Fruit fly (Drosophila melanogaster): ENCODE data around the gene CG14265.

CG14265 gene

DNA sequence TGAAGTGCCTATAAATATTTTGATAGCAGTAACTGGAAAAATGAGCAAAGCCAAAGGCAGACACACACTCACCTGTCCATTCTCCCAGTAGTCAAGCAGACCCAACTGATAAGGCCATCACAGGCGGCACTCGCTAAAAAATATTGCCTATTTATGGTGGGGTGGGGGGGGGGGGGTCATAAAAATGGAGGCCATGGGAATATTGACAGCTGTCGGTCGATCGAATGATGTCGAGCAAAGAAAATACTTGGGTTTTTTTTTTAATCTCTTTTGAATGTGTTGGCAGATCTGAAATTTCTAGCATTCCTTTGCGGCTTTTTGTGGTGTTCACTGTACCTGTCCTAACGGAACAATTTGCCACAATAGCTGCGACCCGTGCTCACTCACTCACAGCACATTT lies 37.1 kb upstream of the CG14265 start (continued):
- TF ChIP-seq CG31224 (GFP tag; IDR thresholded peaks at IDR 0.05) = 0 out of 2 replicates have a peak, but pooled peaks have one; percentile 36
- TF ChIP-seq Nf-YA (GFP tag; IDR thresholded peaks at IDR 0.05) = no peak
- TF ChIP-seq mam (GFP tag; optimal IDR thresholded peaks at IDR 0.05) = peak; percentile 15
- peak; percentile 46 for TF ChIP-seq CG13894 (tag; optimal IDR thresholded peaks at IDR 0.05)
- no peak for TF ChIP-seq lov (optimal IDR thresholded peaks at IDR 0.05)
- TF ChIP-seq lov (GFP tag; IDR thresholded peaks at IDR 0.05) = no peak
- 0 out of 2 replicates have a peak, but pooled peaks have one; percentile 22 for TF ChIP-seq Taf1 (GFP tag; IDR thresholded peaks at IDR 0.05)
- TF ChIP-seq CG11398 (GFP tag; optimal IDR thresholded peaks at IDR 0.05) = no peak
- no peak for TF ChIP-seq Sry-δ (GFP tag; optimal IDR thresholded peaks at IDR 0.05)
- TF ChIP-seq Dfd (GFP tag; optimal IDR thresholded peaks at IDR 0.05) = no peak
- peak; percentile 54 for TF ChIP-seq Meics (GFP tag; optimal IDR thresholded peaks at IDR 0.05)
- peak; percentile 67 for TF ChIP-seq slbo (GFP tag; IDR thresholded peaks at IDR 0.05)
- 0 out of 2 replicates have a peak, but pooled peaks have one; percentile 17 for TF ChIP-seq CG16779 (GFP tag; IDR thresholded peaks at IDR 0.05)
- TF ChIP-seq Fer1 (GFP tag; optimal IDR thresholded peaks at IDR 0.05) = peak; percentile 67
- TF ChIP-seq CG11504 (tag; optimal IDR thresholded peaks at IDR 0.05) = peak; percentile 37
- 0 out of 2 replicates have a peak, but pooled peaks have one; percentile 36 for TF ChIP-seq MBD-R2 (GFP tag; IDR thresholded peaks at IDR 0.05)
- peak; percentile 12; the same call in 1 of the 4 replicates for TF ChIP-seq Gug (GFP tag; IDR thresholded peaks at IDR 0.05)
- TF ChIP-seq Aef1 (GFP tag; IDR thresholded peaks at IDR 0.05) = 0 out of 3 replicates have a peak, but pooled peaks have one; percentile 19
- peak; percentile 58 for TF ChIP-seq CG2678 (tag; optimal IDR thresholded peaks at IDR 0.05)
- peak; percentile 68; the same call in 1 of the 3 replicates for TF ChIP-seq CG11456 (GFP tag; IDR thresholded peaks at IDR 0.05)
- no peak for TF ChIP-seq Atf3 (GFP tag; optimal IDR thresholded peaks at IDR 0.05)
- TF ChIP-seq sd (tag; optimal IDR thresholded peaks at IDR 0.05) = peak; percentile 15
- TF ChIP-seq CG43689 (GFP tag; IDR thresholded peaks at IDR 0.05) = no peak
- peak; percentile 14 for TF ChIP-seq CG13296 (GFP tag; optimal IDR thresholded peaks at IDR 0.05)
- TF ChIP-seq CG3281 (GFP tag; optimal IDR thresholded peaks at IDR 0.05) = peak; percentile 13
- no peak for TF ChIP-seq CG10431 (GFP tag; optimal IDR thresholded peaks at IDR 0.05)
- TF ChIP-seq pan (optimal IDR thresholded peaks at IDR 0.05) = no peak
- peak in 1 of 2 experiments; percentile 26 for TF ChIP-seq pan (GFP tag; optimal IDR thresholded peaks at IDR 0.05 in 1 of 2, IDR thresholded peaks at IDR 0.05 in 1 of 2)
- peak; percentile 37; the same call in 1 of the 2 replicates for TF ChIP-seq CG32532 (GFP tag; IDR thresholded peaks at IDR 0.05)
- TF ChIP-seq cwo (GFP tag; optimal IDR thresholded peaks at IDR 0.05) = peak; percentile 45
- no peak for TF ChIP-seq CTCF (GFP tag; optimal IDR thresholded peaks at IDR 0.05)
- peak; percentile 69 for TF ChIP-seq CG2120 (GFP tag; optimal IDR thresholded peaks at IDR 0.05)
- TF ChIP-seq lilli (GFP tag; optimal IDR thresholded peaks at IDR 0.05) = peak; percentile 30
- TF ChIP-seq CG11695 (GFP tag; IDR thresholded peaks at IDR 0.05) = 0 out of 3 replicates have a peak, but pooled peaks have one; percentile 35
- TF ChIP-seq sisA (GFP tag; IDR thresholded peaks at IDR 0.05) = peak; percentile 50
- TF ChIP-seq CG15514 (GFP tag; optimal IDR thresholded peaks at IDR 0.05) = peak; percentile 15
- peak; percentile 69; the same call in 2 of the 3 replicates for TF ChIP-seq Dbx (GFP tag; IDR thresholded peaks at IDR 0.05)
- no peak for TF ChIP-seq prd (optimal IDR thresholded peaks at IDR 0.05)
- TF ChIP-seq prd (GFP tag; IDR thresholded peaks at IDR 0.05) = peak; percentile 32; the same call in 2 of the 3 replicates
- 0 out of 2 replicates have a peak, but pooled peaks have one; percentile 34 for TF ChIP-seq CG3847 (GFP tag; IDR thresholded peaks at IDR 0.05)
- TF ChIP-seq lab (GFP tag; optimal IDR thresholded peaks at IDR 0.05) = peak; percentile 69
- no peak for TF ChIP-seq CG4820 (GFP tag; optimal IDR thresholded peaks at IDR 0.05)
- TF ChIP-seq lmd (GFP tag; IDR thresholded peaks at IDR 0.05) = peak; percentile 41; the same call in 1 of the 2 replicates
- peak; percentile 67; the same call in 2 of the 3 replicates for TF ChIP-seq dysf (GFP tag; IDR thresholded peaks at IDR 0.05)
- no peak for TF ChIP-seq CG6683 (GFP tag; optimal IDR thresholded peaks at IDR 0.05)
- peak; percentile 7 for TF ChIP-seq CG15269 (tag; optimal IDR thresholded peaks at IDR 0.05)
- TF ChIP-seq zfh2 (GFP tag; optimal IDR thresholded peaks at IDR 0.05) = peak; percentile 22
- no peak for TF ChIP-seq pzg (GFP tag; optimal IDR thresholded peaks at IDR 0.05)
- no peak for TF ChIP-seq sens-2 (GFP tag; IDR thresholded peaks at IDR 0.05)
- no peak for TF ChIP-seq HLH4C (GFP tag; IDR thresholded peaks at IDR 0.05; ENCODE audit: partially characterized antibody)
- TF ChIP-seq ssp (GFP tag; IDR thresholded peaks at IDR 0.05) = 0 out of 2 replicates have a peak, but pooled peaks have one; percentile 7
- TF ChIP-seq mirr (GFP tag; optimal IDR thresholded peaks at IDR 0.05) = peak; percentile 0
